Worm (Caenorhabditis elegans) whole organism, L4 larva: ENCODE results near the gene nhr-192.
A peak's percentile ranks its signal among the peaks of the same experiment; 100 is the strongest.

Experiments used
- R02D3.7 ChIP-seq: fragments of 150-350 bp; sonication (generic microtip); optimal IDR thresholded peaks from 3 replicates; lab custom pipeline; 2014; ENCODE audit warnings: missing biosample characterization, missing genetic modification characterization
- T20F7.1 ChIP-seq: fragments of 200-800 bp; sonication (Bioruptor generic); optimal IDR thresholded peaks from 2 replicates; lab custom pipeline; 2018; ENCODE audit warnings: mild to moderate bottlenecking, missing genetic modification characterization, missing compliant biosample characterization
- Y48G9A.11 ChIP-seq: fragments of 200-800 bp; sonication (Bioruptor generic); IDR thresholded peaks from 2 replicates; pipeline ENCODE4 v1.3.6; 2022; ENCODE audit warnings: missing genetic modification reagents, missing genetic modification characterization, missing compliant biosample characterization
- ama-1 ChIP-seq: fragments of 150-350 bp; optimal IDR thresholded peaks from 2 replicates; lab custom pipeline; 2014; ENCODE audit warnings: inconsistent platforms, mixed read lengths
- attf-4 ChIP-seq: sonication (generic microtip); optimal IDR thresholded peaks from 3 replicates; lab custom pipeline; 2017; ENCODE audit warnings: missing biosample characterization, missing genetic modification characterization
- ceh-62 ChIP-seq: sonication (generic microtip); optimal IDR thresholded peaks from 2 replicates; lab custom pipeline; 2017; ENCODE audit warnings: missing biosample characterization, missing genetic modification characterization
- ctbp-1 ChIP-seq: fragments of 200-800 bp; sonication (Bioruptor generic); IDR thresholded peaks from 2 replicates; pipeline ENCODE4 v1.3.6; 2022; ENCODE audit warnings: missing genetic modification reagents, missing genetic modification characterization, missing compliant biosample characterization
- daf-16 ChIP-seq, 3 experiments: sonication (generic microtip); optimal IDR thresholded peaks; 2 replicates each; lab custom pipeline; 2016 to 2017; ENCODE audit warnings: missing genetic modification characterization in 3 of 3, missing genetic modification reagents in 3 of 3, mild to moderate bottlenecking in 2 of 3, missing compliant biosample characterization in 2 of 3, missing biosample characterization in 1 of 3, moderate library complexity in 1 of 3
- dmd-6 ChIP-seq: fragments of 200-800 bp; sonication (Bioruptor generic); IDR thresholded peaks from 2 replicates; pipeline ENCODE4 v1.3.6; 2022; ENCODE audit warnings: missing genetic modification reagents, missing genetic modification characterization, missing compliant biosample characterization
- dmd-8 ChIP-seq: fragments of 200-800 bp; sonication (Bioruptor generic); IDR thresholded peaks from 2 replicates; pipeline ENCODE4 v1.3.6; 2022; ENCODE audit warnings: missing genetic modification characterization, missing compliant biosample characterization
- dpl-1 ChIP-seq: fragments of 150-350 bp; optimal IDR thresholded peaks from 2 replicates; lab custom pipeline; 2014; ENCODE audit warnings: missing biosample characterization, missing genetic modification reagents, missing genetic modification characterization
- duxl-1 ChIP-seq: sonication (generic microtip); optimal IDR thresholded peaks from 2 replicates; lab custom pipeline; 2016; ENCODE audit warnings: mild to moderate bottlenecking, missing genetic modification characterization, moderate library complexity, missing compliant biosample characterization; ENCODE audit not compliant: poor library complexity
- dve-1 ChIP-seq: sonication (generic microtip); optimal IDR thresholded peaks from 2 replicates; lab custom pipeline; 2017; ENCODE audit warnings: antibody characterized with exemption, mild to moderate bottlenecking, missing genetic modification characterization, missing compliant biosample characterization; ENCODE audit not compliant: insufficient read depth
- egl-43 ChIP-seq: fragments of 200-800 bp; sonication (Bioruptor generic); IDR thresholded peaks from 2 replicates; pipeline ENCODE4 v1.3.6; 2022; ENCODE audit warnings: missing genetic modification reagents, missing genetic modification characterization, missing compliant biosample characterization
- fos-1 ChIP-seq: fragments of 150-350 bp; optimal IDR thresholded peaks from 2 replicates; lab custom pipeline; 2014; ENCODE audit warnings: missing biosample characterization, missing genetic modification characterization
- gei-8 ChIP-seq: fragments of 200-800 bp; sonication (Bioruptor generic); optimal IDR thresholded peaks from 2 replicates; lab custom pipeline; 2018; ENCODE audit warnings: mild to moderate bottlenecking, missing genetic modification characterization, missing compliant biosample characterization
- hif-1 ChIP-seq, 2 experiments: sonication (generic microtip); optimal IDR thresholded peaks; 2 replicates each; lab custom pipeline; 2016 to 2017; ENCODE audit warnings: missing compliant biosample characterization in 2 of 2, missing genetic modification characterization in 2 of 2, missing genetic modification reagents in 2 of 2, missing genotype in 2 of 2, mild to moderate bottlenecking in 1 of 2
- hlh-11 ChIP-seq: fragments of 200-800 bp; sonication (Bioruptor generic); optimal IDR thresholded peaks from 2 replicates; lab custom pipeline; 2018; ENCODE audit warnings: mild to moderate bottlenecking, missing genetic modification characterization, missing compliant biosample characterization
- lin-13 ChIP-seq: fragments of 150-350 bp; optimal IDR thresholded peaks from 2 replicates; lab custom pipeline; 2014; ENCODE audit warnings: missing biosample characterization, missing genetic modification reagents, missing genetic modification characterization
- lin-15B ChIP-seq: fragments of 150-350 bp; sonication (generic microtip); optimal IDR thresholded peaks from 3 replicates; lab custom pipeline; 2014; ENCODE audit warnings: missing biosample characterization, missing genetic modification characterization
- lin-29 ChIP-seq: fragments of 200-800 bp; sonication (Bioruptor generic); IDR thresholded peaks from 2 replicates; pipeline ENCODE4 v1.3.6; 2022; ENCODE audit warnings: missing genetic modification reagents, missing genetic modification characterization, missing compliant biosample characterization
- lsy-2 ChIP-seq, 2 experiments: fragments of 150-350 bp in 1 of 2; sonication (generic microtip) in 1 of 2; optimal IDR thresholded peaks; 2 replicates each; lab custom pipeline; 2014 to 2017; ENCODE audit warnings: missing biosample characterization in 2 of 2, missing genetic modification characterization in 2 of 2
- madf-5 ChIP-seq, 2 experiments: fragments of 200-800 bp; sonication (Bioruptor generic); IDR thresholded peaks; 2 replicates each; pipeline ENCODE4 v1.3.6; 2022; ENCODE audit warnings: missing compliant biosample characterization in 2 of 2, missing genetic modification characterization in 2 of 2
- madf-9 ChIP-seq: fragments of 200-800 bp; sonication (Bioruptor generic); conservative IDR thresholded peaks from 2 replicates; pipeline ENCODE4 v1.3.6; 2022; ENCODE audit warnings: missing genetic modification reagents, missing genetic modification characterization, missing compliant biosample characterization
- mdt-29 ChIP-seq: fragments of 200-800 bp; sonication (Bioruptor generic); IDR thresholded peaks from 2 replicates; pipeline ENCODE4 v1.3.6; 2022; ENCODE audit warnings: missing genetic modification reagents, missing genetic modification characterization, missing compliant biosample characterization
- mep-1 ChIP-seq: fragments of 150-350 bp; sonication (generic microtip); optimal IDR thresholded peaks from 3 replicates; lab custom pipeline; 2014; ENCODE audit warnings: missing biosample characterization, missing genetic modification characterization
- nhr-102 ChIP-seq: sonication (generic microtip); optimal IDR thresholded peaks from 2 replicates; lab custom pipeline; 2016; ENCODE audit warnings: mild to moderate bottlenecking, missing genetic modification characterization, moderate library complexity, missing compliant biosample characterization
- nhr-28 ChIP-seq: fragments of 150-350 bp; optimal IDR thresholded peaks from 2 replicates; lab custom pipeline; 2014; ENCODE audit warnings: missing biosample characterization, missing genetic modification characterization
- nhr-48 ChIP-seq: sonication (generic microtip); optimal IDR thresholded peaks from 2 replicates; lab custom pipeline; 2016; ENCODE audit warnings: mild to moderate bottlenecking, missing genetic modification characterization, missing compliant biosample characterization
- nhr-6 ChIP-seq: fragments of 150-350 bp; optimal IDR thresholded peaks from 2 replicates; lab custom pipeline; 2014; ENCODE audit warnings: missing biosample characterization, missing genetic modification characterization
- nhr-77 ChIP-seq: fragments of 150-350 bp; optimal IDR thresholded peaks from 2 replicates; lab custom pipeline; 2014; ENCODE audit warnings: missing biosample characterization, missing genetic modification characterization
- pha-4 ChIP-seq, 2 experiments: fragments of 150-350 bp in 1 of 2; fragments of 200-800 bp in 1 of 2; sonication (Bioruptor generic) in 1 of 2; IDR thresholded peaks in 1 of 2; optimal IDR thresholded peaks in 1 of 2; 2 replicates each; pipeline versions ENCODE4 v1.3.6 to Lab custom; 2014 to 2022; ENCODE audit warnings: missing genetic modification characterization in 2 of 2, missing genetic modification reagents in 2 of 2, missing biosample characterization in 1 of 2, missing compliant biosample characterization in 1 of 2
- pqm-1 ChIP-seq: sonication (generic microtip); optimal IDR thresholded peaks from 2 replicates; lab custom pipeline; 2017; ENCODE audit warnings: missing biosample characterization, missing genetic modification characterization
- saeg-2 ChIP-seq: fragments of 200-800 bp; sonication (Bioruptor generic); IDR thresholded peaks from 2 replicates; pipeline ENCODE4 v1.3.6; 2022; ENCODE audit warnings: missing genetic modification reagents, missing genetic modification characterization, missing compliant biosample characterization
- sdz-12 ChIP-seq: fragments of 200-800 bp; sonication (Bioruptor generic); optimal IDR thresholded peaks from 2 replicates; lab custom pipeline; 2018; ENCODE audit warnings: mild to moderate bottlenecking, missing genetic modification characterization, missing compliant biosample characterization
- tag-97 ChIP-seq: fragments of 200-800 bp; sonication (Bioruptor generic); IDR thresholded peaks from 2 replicates; pipeline ENCODE4 v1.3.6; 2022; ENCODE audit warnings: missing genetic modification characterization, missing compliant biosample characterization
- tra-1 ChIP-seq: fragments of 200-800 bp; sonication (Bioruptor generic); IDR thresholded peaks from 2 replicates; pipeline ENCODE4 v1.3.6; 2022; ENCODE audit warnings: missing genetic modification reagents, missing genetic modification characterization, missing compliant biosample characterization
- unc-62 ChIP-seq, 3 experiments: fragments of 150-350 bp in 1 of 3; sonication (generic microtip); optimal IDR thresholded peaks in 2 of 3; peaks in 1 of 3; 1 replicate in 1 of 3; 2 replicates in 2 of 3; lab custom pipeline; 2014 to 2017; ENCODE audit warnings: missing biosample characterization in 3 of 3, missing genetic modification characterization in 3 of 3, missing genetic modification reagents in 3 of 3, missing genotype in 1 of 3
- zfp-2 ChIP-seq: sonication (generic microtip); optimal IDR thresholded peaks from 2 replicates; lab custom pipeline; 2016; ENCODE audit warnings: mild to moderate bottlenecking, missing genetic modification characterization, missing compliant biosample characterization

nhr-192 gene

DNA sequence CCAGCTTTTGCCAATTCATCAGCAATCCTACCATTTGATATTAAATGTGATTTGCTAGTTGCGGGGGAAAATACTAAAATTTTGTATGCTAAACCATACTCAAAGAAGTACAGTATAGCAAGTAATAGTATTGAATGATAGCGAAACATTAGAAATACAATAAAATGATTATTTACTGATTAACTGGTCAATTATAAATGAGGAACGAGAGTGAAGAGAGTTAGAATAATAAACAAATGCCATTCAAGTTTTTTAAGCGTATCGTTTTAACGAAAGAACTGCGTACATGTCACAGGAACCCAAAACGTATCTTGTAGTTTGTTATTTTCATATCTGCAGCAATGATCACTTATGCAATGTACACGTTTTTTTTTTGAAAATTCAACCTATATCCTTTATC lies 28.0 kb upstream of the nhr-192 start, which contains the start of gene ugt-47 (continued):
- no peak for TF ChIP-seq pha-4 (GFP tag; IDR thresholded peaks at IDR 0.05; lab: Robert Waterston, UW)
- no peak for TF ChIP-seq pha-4 (tag; optimal IDR thresholded peaks at IDR 0.05; lab: Kevin White, UChicago)
- peak; percentile 48 for TF ChIP-seq nhr-48 (tag; lab: Kevin White, UChicago)

DNA sequence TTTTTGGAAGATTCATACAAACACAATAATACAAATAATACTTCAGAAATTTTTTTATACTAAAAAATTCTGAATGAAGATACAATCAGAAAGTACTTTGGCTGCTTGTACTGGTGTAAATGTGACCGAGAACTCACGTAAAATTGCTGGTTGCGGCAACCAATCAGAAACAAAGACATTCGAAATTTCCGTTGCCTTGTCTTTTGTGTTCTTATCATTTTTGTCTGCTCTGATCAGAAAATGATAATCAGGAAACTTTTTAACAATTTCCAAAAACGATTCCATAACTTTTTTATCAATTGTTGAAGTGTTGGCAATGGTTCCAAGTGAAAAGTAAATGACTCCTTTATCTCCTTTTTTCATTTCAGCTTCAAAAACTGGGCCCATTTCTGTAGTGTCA lies 26.5 kb upstream of the nhr-192 start:
- no peak for TF ChIP-seq pha-4 (GFP tag; IDR thresholded peaks at IDR 0.05; lab: Robert Waterston, UW)
- no peak for TF ChIP-seq pha-4 (tag; optimal IDR thresholded peaks at IDR 0.05; lab: Kevin White, UChicago)
- TF ChIP-seq gei-8 (GFP tag; lab: Kevin White, UChicago), result no peak
- no peak for TF ChIP-seq R02D3.7 (tag; lab: Kevin White, UChicago)
- no peak for TF ChIP-seq unc-62 (GFP tag; optimal IDR thresholded peaks at IDR 0.05 in 1 of 2; lab: Kevin White, UChicago)
- no peak for TF ChIP-seq unc-62 (tag; optimal IDR thresholded peaks at IDR 0.05; lab: Kevin White, UChicago)
- no peak for TF ChIP-seq Y48G9A.11 (GFP tag; lab: Robert Waterston, UW)
- TF ChIP-seq hlh-11 (tag; lab: Kevin White, UChicago), result peak; percentile 13
- no peak for TF ChIP-seq duxl-1 (tag; lab: Kevin White, UChicago)
- TF ChIP-seq nhr-77, result peak; percentile 50
- no peak for TF ChIP-seq lin-29 (GFP tag; lab: Robert Waterston, UW)
- no peak for TF ChIP-seq nhr-48 (tag; lab: Kevin White, UChicago)
- TF ChIP-seq tag-97 (GFP tag; lab: Robert Waterston, UW), result no peak
- TF ChIP-seq lin-15B (tag; lab: Kevin White, UChicago), result no peak
- TF ChIP-seq sdz-12 (GFP tag; lab: Kevin White, UChicago), result no peak
- no peak for TF ChIP-seq mep-1 (tag; lab: Kevin White, UChicago)
- no peak for TF ChIP-seq nhr-102 (tag; lab: Kevin White, UChicago)
- peak; percentile 66 for TF ChIP-seq dmd-6 (GFP tag; lab: Robert Waterston, UW)
- TF ChIP-seq lsy-2 (tag; optimal IDR thresholded peaks at IDR 0.05; lab: Kevin White, UChicago), result no peak
- TF ChIP-seq ama-1 (lab: Kevin White, UChicago), result no peak
- TF ChIP-seq attf-4 (tag; lab: Kevin White, UChicago), result no peak
- peak; percentile 80 for TF ChIP-seq nhr-28 (tag; lab: Kevin White, UChicago)
- TF ChIP-seq tra-1 (GFP tag; lab: Robert Waterston, UW), result no peak
- no peak for TF ChIP-seq daf-16 (GFP tag; optimal IDR thresholded peaks at IDR 0.05; lab: Kevin White, UChicago)
- TF ChIP-seq daf-16 (tag; optimal IDR thresholded peaks at IDR 0.05; lab: Kevin White, UChicago), result peak; percentile 40
- TF ChIP-seq pqm-1, result peak; percentile 86
- no peak for TF ChIP-seq saeg-2
- no peak for TF ChIP-seq ceh-62 (tag; lab: Kevin White, UChicago)
- TF ChIP-seq T20F7.1 (GFP tag; lab: Kevin White, UChicago), result no peak
- no peak for TF ChIP-seq ctbp-1 (GFP tag; lab: Robert Waterston, UW)
- no peak for TF ChIP-seq madf-5 (GFP tag; IDR thresholded peaks at IDR 0.05; lab: Robert Waterston, UW)
- no peak for TF ChIP-seq madf-9 (GFP tag; lab: Robert Waterston, UW)
- TF ChIP-seq dmd-8, result no peak
- TF ChIP-seq egl-43 (GFP tag; lab: Robert Waterston, UW), result no peak
- no peak for TF ChIP-seq nhr-6 (tag; lab: Kevin White, UChicago)
- TF ChIP-seq lin-13 (GFP tag; lab: Kevin White, UChicago), result no peak
- TF ChIP-seq fos-1, result no peak
- no peak for TF ChIP-seq dpl-1
- peak; percentile 52 for TF ChIP-seq dve-1 (tag; lab: Kevin White, UChicago)
- no peak for TF ChIP-seq hif-1 (tag; optimal IDR thresholded peaks at IDR 0.05; lab: Kevin White, UChicago)

DNA sequence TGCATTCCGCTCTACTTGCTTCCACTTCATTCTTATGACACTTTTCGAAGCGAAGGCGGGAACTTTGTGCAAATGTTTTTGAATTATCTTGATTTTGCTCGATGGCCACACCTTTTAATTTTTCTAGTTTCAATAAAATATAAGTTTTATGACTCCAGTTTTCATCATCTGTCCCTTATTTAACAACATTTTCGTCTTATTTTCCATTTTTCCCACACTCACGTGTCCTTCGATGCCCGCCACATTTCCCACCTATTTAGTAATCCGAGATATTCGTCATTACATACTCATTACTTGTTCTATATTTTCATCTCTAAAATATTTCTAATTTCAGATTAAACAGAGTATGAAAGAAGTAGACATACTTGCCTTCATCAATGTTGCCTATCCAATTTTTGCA lies 23.9 kb upstream of the nhr-192 start, which contains the start of gene srd-49:
Gene srd-49, plus strand, starts transcription at position 301 of the 400 bp plus-strand sequence.
- no peak for TF ChIP-seq mdt-29 (GFP tag; lab: Robert Waterston, UW)
- no peak for TF ChIP-seq zfp-2 (tag; lab: Kevin White, UChicago)
